Fruit fly (Drosophila melanogaster) whole organism, pupa: Measurements from ENCODE around the gene Sec5.

Experiments
- CG10348 ChIP-seq: fragments of 200-800 bp; sonication (Bioruptor generic); IDR thresholded peaks from 2 replicates; pipeline ENCODE4 v1.3.6; 2022; ENCODE audit warnings: missing biosample characterization, missing genetic modification characterization
- CG12605 ChIP-seq: fragments of 200-800 bp; sonication (Bioruptor generic); IDR thresholded peaks from 2 replicates; pipeline ENCODE4 v1.3.6; 2022; ENCODE audit warnings: missing biosample characterization, missing genetic modification characterization
- CG13204 ChIP-seq: fragments of 200-800 bp; sonication (Bioruptor generic); optimal IDR thresholded peaks from 2 replicates; lab custom pipeline; 2018; ENCODE audit warnings: missing biosample characterization, mild to moderate bottlenecking, missing genetic modification characterization, moderate library complexity
- CG14655 ChIP-seq: fragments of 200-800 bp; sonication (Bioruptor generic); optimal IDR thresholded peaks from 3 replicates; lab custom pipeline; 2017; ENCODE audit warnings: mild to moderate bottlenecking, missing biosample characterization, missing genetic modification reagents, missing genetic modification characterization
- CG15710 ChIP-seq: fragments of 200-800 bp; sonication (Bioruptor generic); optimal IDR thresholded peaks from 2 replicates; lab custom pipeline; 2018; ENCODE audit warnings: missing biosample characterization, mild to moderate bottlenecking, missing genetic modification characterization, moderate library complexity
- CG17806 ChIP-seq: fragments of 200-800 bp; sonication (Bioruptor generic); optimal IDR thresholded peaks from 2 replicates; lab custom pipeline; 2018; ENCODE audit warnings: missing biosample characterization, mild to moderate bottlenecking, missing genetic modification characterization, moderate library complexity
- CG32121 ChIP-seq: fragments of 200-800 bp; sonication (Bioruptor generic); IDR thresholded peaks from 2 replicates; pipeline ENCODE4 v1.3.6; 2022; ENCODE audit warnings: missing biosample characterization, missing genetic modification characterization
- CG34367 ChIP-seq: fragments of 200-800 bp; sonication (Bioruptor generic); optimal IDR thresholded peaks from 2 replicates; lab custom pipeline; 2018; ENCODE audit warnings: missing biosample characterization, mild to moderate bottlenecking, missing genetic modification characterization
- CG4496 ChIP-seq: fragments of 200-800 bp; sonication (Bioruptor generic); IDR thresholded peaks from 3 replicates; pipeline ENCODE4 v1.3.6; 2022; ENCODE audit warnings: missing biosample characterization, missing genetic modification characterization
- CG8159 ChIP-seq: fragments of 200-800 bp; sonication (Bioruptor generic); optimal IDR thresholded peaks from 3 replicates; lab custom pipeline; 2018; ENCODE audit warnings: missing biosample characterization, mild to moderate bottlenecking, missing genetic modification characterization, moderate library complexity
- CG8301 ChIP-seq: fragments of 200-800 bp; sonication (Bioruptor generic); optimal IDR thresholded peaks from 2 replicates; lab custom pipeline; 2018; ENCODE audit warnings: missing biosample characterization, mild to moderate bottlenecking, missing genetic modification characterization
- CG9948 ChIP-seq: fragments of 200-800 bp; sonication (Bioruptor generic); optimal IDR thresholded peaks from 2 replicates; lab custom pipeline; 2018; ENCODE audit warnings: missing biosample characterization, mild to moderate bottlenecking, missing genetic modification characterization, moderate library complexity
- D1 ChIP-seq: fragments of 200-800 bp; sonication (Bioruptor generic); optimal IDR thresholded peaks from 2 replicates; lab custom pipeline; 2018; ENCODE audit warnings: missing biosample characterization, mild to moderate bottlenecking, missing genetic modification characterization, moderate library complexity
- EcR ChIP-seq: fragments of 200-800 bp; sonication (Bioruptor generic); optimal IDR thresholded peaks from 3 replicates; lab custom pipeline; 2019; ENCODE audit warnings: missing biosample characterization, missing genetic modification characterization, mild to moderate bottlenecking, moderate library complexity, missing genetic modification reagents
- Ets98B ChIP-seq: fragments of 200-800 bp; sonication (Bioruptor generic); IDR thresholded peaks from 2 replicates; pipeline ENCODE4 v1.3.6; 2022; ENCODE audit warnings: missing biosample characterization, missing genetic modification characterization
- Pif1A ChIP-seq: fragments of 200-800 bp; sonication (Bioruptor generic); optimal IDR thresholded peaks from 3 replicates; lab custom pipeline; 2016; ENCODE audit warnings: missing biosample characterization, missing genetic modification characterization
- Pif1B ChIP-seq: fragments of 200-800 bp; sonication (Bioruptor generic); optimal IDR thresholded peaks from 3 replicates; lab custom pipeline; 2016; ENCODE audit warnings: missing biosample characterization, missing genetic modification characterization
- Snoo ChIP-seq: fragments of 200-800 bp; sonication (Bioruptor generic); optimal IDR thresholded peaks from 3 replicates; lab custom pipeline; 2017; ENCODE audit warnings: missing biosample characterization, mild to moderate bottlenecking, missing genetic modification characterization, inconsistent platforms
- fd96Ca ChIP-seq: fragments of 200-800 bp; sonication (Bioruptor generic); IDR thresholded peaks from 3 replicates; pipeline ENCODE4 v1.3.6; 2022; ENCODE audit warnings: missing biosample characterization, missing genetic modification characterization
- gl ChIP-seq: fragments of 200-800 bp; sonication (Bioruptor generic); optimal IDR thresholded peaks from 2 replicates; lab custom pipeline; 2018; ENCODE audit warnings: missing biosample characterization, mild to moderate bottlenecking, missing genetic modification characterization
- rn ChIP-seq: fragments of 200-800 bp; sonication (Bioruptor generic); IDR thresholded peaks from 2 replicates; pipeline ENCODE4 v1.3.6; 2022; ENCODE audit warnings: missing biosample characterization, missing genetic modification characterization

The Sec5 gene

DNA sequence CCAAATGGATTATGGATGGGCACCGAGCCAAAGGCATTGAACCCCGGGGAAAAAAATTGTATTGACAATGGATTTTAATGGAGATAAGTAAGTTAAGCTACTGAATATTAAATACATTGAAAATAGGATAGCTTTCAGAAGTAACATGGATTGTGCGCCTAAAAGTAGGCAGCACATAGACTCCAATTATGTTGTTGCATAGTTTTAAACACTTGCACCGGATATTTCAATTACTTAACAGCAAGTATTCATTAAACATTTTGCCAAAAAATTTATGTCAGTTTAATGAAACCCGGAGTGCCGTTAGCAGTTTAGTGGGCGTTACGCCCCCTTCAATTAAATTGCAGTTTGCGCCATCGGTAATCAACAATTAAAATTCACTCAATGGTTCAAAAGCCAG lies 19.0 kb upstream of the Sec5 start:
- TF ChIP-seq CG4496 (GFP tag; lab: Robert Waterston, UW) (no peak), Snoo (tag; lab: Kevin White, UChicago) (no peak), CG10348 (GFP tag; lab: Robert Waterston, UW) (no peak), gl (no peak), CG8301 (tag; lab: Kevin White, UChicago) (no peak), D1 (tag; lab: Kevin White, UChicago) (no peak), CG9948 (tag; lab: Kevin White, UChicago) (no peak), CG32121 (GFP tag; lab: Robert Waterston, UW) (no peak), CG17806 (tag; lab: Kevin White, UChicago) (no peak), CG13204 (no peak)

DNA sequence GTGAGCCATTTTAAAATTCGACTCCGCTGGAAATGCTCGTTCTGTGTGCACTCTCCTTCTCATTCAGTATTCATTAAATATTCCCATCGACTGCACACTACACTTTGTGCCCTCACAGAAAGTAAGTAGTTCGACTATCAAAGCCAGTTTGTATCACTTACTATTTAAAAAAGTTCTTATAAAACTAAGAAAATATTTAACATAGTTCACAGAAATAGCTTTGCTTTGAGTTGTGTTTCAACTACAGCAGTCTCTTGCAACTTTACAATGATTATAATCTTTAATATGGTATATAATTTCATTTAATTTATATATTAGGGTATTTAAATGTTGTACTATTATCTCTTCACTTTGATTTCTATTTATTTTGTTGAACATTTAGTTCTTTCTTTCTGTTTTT lies 17.6 kb upstream of the Sec5 start:
- no peak for TF ChIP-seq CG17806 (tag; lab: Kevin White, UChicago)
- peak; percentile 21 for TF ChIP-seq CG14655 (GFP tag; lab: Kevin White, UChicago)

DNA sequence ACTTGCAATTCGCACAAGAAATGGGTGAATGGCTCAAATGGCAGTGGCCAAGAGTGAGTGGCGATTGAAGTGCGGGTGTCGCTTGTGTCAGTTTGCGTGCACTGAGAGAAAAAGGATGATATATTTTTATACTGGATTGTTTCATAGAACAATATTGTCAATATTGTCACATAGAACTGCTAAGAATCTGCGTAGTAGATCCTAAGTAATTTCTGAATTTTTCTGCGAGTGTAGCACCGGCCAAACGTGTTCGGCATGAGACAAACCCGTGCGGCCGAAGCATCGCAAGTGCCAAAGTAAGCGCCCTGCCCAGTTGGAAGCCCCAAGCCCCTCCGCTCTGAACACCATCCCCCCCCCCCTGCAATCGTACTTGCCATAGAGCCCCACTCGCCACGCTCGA lies 16.8 kb upstream of the Sec5 start:
- TF ChIP-seq CG13204 = peak; percentile 25
- peak; percentile 60 for TF ChIP-seq gl
- TF ChIP-seq CG8159 (tag; lab: Kevin White, UChicago) = peak; percentile 62
- TF ChIP-seq Pif1B (GFP tag; lab: Kevin White, UChicago) = no peak
- TF ChIP-seq D1 (tag; lab: Kevin White, UChicago) = no peak
- no peak for TF ChIP-seq Snoo (tag; lab: Kevin White, UChicago)
- TF ChIP-seq CG14655 (GFP tag; lab: Kevin White, UChicago) = peak; percentile 80
- no peak for TF ChIP-seq CG34367 (tag; lab: Kevin White, UChicago)
- peak; percentile 82 for TF ChIP-seq CG12605 (GFP tag; lab: Robert Waterston, UW)
- no peak for TF ChIP-seq Pif1A
- peak; percentile 90 for TF ChIP-seq CG4496 (GFP tag; lab: Robert Waterston, UW)
- TF ChIP-seq CG10348 (GFP tag; lab: Robert Waterston, UW) = peak; percentile 24; the same call in 1 of the 2 replicates
- peak; percentile 76 for TF ChIP-seq CG8301 (tag; lab: Kevin White, UChicago)
- peak; percentile 83 for TF ChIP-seq rn (GFP tag; lab: Robert Waterston, UW)
- TF ChIP-seq CG15710 (tag; lab: Kevin White, UChicago) = peak; percentile 60
- peak; percentile 63 for TF ChIP-seq CG17806 (tag; lab: Kevin White, UChicago)
- peak; percentile 93 for TF ChIP-seq fd96Ca (GFP tag; lab: Robert Waterston, UW)
- peak; percentile 92 for TF ChIP-seq Ets98B (GFP tag; lab: Robert Waterston, UW)
- peak; percentile 92 for TF ChIP-seq CG32121 (GFP tag; lab: Robert Waterston, UW)
- TF ChIP-seq EcR (GFP tag; lab: Kevin White, UChicago) = no peak
- peak; percentile 52 for TF ChIP-seq CG9948 (tag; lab: Kevin White, UChicago)

DNA sequence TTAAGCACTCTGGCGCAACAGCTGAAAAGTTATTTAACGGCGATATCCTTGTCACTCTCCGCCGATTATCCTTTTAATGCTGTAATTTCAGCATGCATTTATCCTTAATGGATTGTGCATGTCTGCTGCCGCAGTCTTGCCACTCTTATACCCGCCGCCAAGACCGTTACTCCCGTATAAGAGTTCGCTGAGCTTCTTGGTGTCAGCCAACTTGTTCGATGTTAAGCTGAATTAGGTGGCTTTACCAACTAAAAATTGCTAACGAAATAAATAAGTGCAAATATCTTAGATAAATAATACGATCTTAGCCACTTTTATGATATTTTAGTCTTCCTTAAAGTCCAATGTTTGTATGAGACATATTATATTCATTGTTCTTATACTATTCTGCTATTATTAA lies 15.9 kb upstream of the Sec5 start:
- TF ChIP-seq gl (no peak), rn (GFP tag; lab: Robert Waterston, UW) (no peak), Pif1A (no peak), CG14655 (GFP tag; lab: Kevin White, UChicago) (no peak), Snoo (tag; lab: Kevin White, UChicago) (no peak), Pif1B (GFP tag; lab: Kevin White, UChicago) (no peak), fd96Ca (GFP tag; lab: Robert Waterston, UW) (no peak), CG10348 (GFP tag; lab: Robert Waterston, UW) (no peak), CG15710 (tag; lab: Kevin White, UChicago) (no peak), CG4496 (GFP tag; lab: Robert Waterston, UW) (no peak)

DNA sequence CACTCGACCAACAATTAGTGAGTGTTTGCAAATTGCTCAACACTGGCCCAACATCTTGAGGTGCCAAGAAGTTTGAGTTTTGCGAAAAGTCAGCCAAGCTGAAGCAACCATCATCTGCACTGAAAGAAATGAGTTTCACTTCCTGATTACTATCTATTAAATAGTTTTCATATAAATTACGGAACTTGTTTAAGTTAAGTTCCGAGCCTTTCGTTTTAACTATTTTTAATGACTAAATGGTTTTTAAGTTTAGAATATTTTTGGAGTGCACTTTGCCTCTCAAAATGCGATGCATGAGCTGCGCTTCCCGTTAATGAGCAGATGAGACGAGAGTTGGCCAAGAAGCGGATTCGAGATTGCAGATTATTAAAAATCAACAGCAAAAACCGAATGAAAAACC lies 15.4 kb upstream of the Sec5 start:
- TF ChIP-seq CG12605 (GFP tag; lab: Robert Waterston, UW) (peak; percentile 21; the same call in 1 of the 2 replicates), CG8301 (tag; lab: Kevin White, UChicago) (peak; percentile 59), CG9948 (tag; lab: Kevin White, UChicago) (peak; percentile 8), EcR (GFP tag; lab: Kevin White, UChicago) (no peak), Snoo (tag; lab: Kevin White, UChicago) (no peak), CG34367 (tag; lab: Kevin White, UChicago) (no peak), CG15710 (tag; lab: Kevin White, UChicago) (no peak), Pif1A (peak; percentile 8), CG13204 (no peak), Ets98B (GFP tag; lab: Robert Waterston, UW) (peak; percentile 56), gl (no peak), D1 (tag; lab: Kevin White, UChicago) (no peak), Pif1B (GFP tag; lab: Kevin White, UChicago) (no peak), fd96Ca (GFP tag; lab: Robert Waterston, UW) (no peak; the same call in 2 of the 3 replicates), CG10348 (GFP tag; lab: Robert Waterston, UW) (no peak), CG32121 (GFP tag; lab: Robert Waterston, UW) (peak; percentile 63), rn (GFP tag; lab: Robert Waterston, UW) (no peak), CG8159 (tag; lab: Kevin White, UChicago) (no peak), CG17806 (tag; lab: Kevin White, UChicago) (peak; percentile 23), CG4496 (GFP tag; lab: Robert Waterston, UW) (peak; percentile 63; the same call in 2 of the 3 replicates), CG14655 (GFP tag; lab: Kevin White, UChicago) (peak; percentile 58)

DNA sequence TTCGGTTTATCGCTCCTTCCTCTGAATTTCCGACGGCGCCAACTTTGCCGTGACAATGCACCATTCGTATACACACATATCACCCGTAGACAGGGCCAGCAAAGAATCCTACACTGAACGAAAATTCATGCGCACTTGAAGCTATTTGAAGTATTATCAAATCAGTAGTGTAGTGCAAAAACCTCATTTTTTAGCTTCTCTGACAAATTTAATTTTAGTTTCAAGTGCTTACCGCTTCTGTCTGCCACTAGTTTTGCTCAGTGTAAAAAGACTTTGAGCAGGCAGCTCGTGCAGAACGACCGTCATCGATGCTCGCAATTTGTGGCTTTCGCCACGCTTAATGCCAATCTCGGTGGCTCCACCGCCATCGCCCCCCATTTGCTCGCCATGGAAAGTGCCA lies 12.3 kb upstream of the Sec5 start:
- peak; percentile 69 for TF ChIP-seq CG34367 (tag; lab: Kevin White, UChicago)
- TF ChIP-seq CG15710 (tag; lab: Kevin White, UChicago) = peak; percentile 70
- TF ChIP-seq CG14655 (GFP tag; lab: Kevin White, UChicago) = no peak
- TF ChIP-seq Ets98B (GFP tag; lab: Robert Waterston, UW) = peak; percentile 88
- TF ChIP-seq CG8159 (tag; lab: Kevin White, UChicago) = no peak
- TF ChIP-seq CG17806 (tag; lab: Kevin White, UChicago) = peak; percentile 73
- TF ChIP-seq CG8301 (tag; lab: Kevin White, UChicago) = peak; percentile 84
- peak; percentile 27; the same call in 1 of the 2 replicates for TF ChIP-seq CG10348 (GFP tag; lab: Robert Waterston, UW)
- TF ChIP-seq Snoo (tag; lab: Kevin White, UChicago) = peak; percentile 43
- no peak for TF ChIP-seq CG13204
- peak; percentile 88 for TF ChIP-seq CG4496 (GFP tag; lab: Robert Waterston, UW)
- peak; percentile 11 for TF ChIP-seq D1 (tag; lab: Kevin White, UChicago)
- peak; percentile 45 for TF ChIP-seq gl
- peak; percentile 89 for TF ChIP-seq fd96Ca (GFP tag; lab: Robert Waterston, UW)
- TF ChIP-seq Pif1A = no peak
- TF ChIP-seq rn (GFP tag; lab: Robert Waterston, UW) = peak; percentile 73
- TF ChIP-seq CG32121 (GFP tag; lab: Robert Waterston, UW) = peak; percentile 79
- peak; percentile 71 for TF ChIP-seq CG9948 (tag; lab: Kevin White, UChicago)
- no peak for TF ChIP-seq EcR (GFP tag; lab: Kevin White, UChicago)
- TF ChIP-seq Pif1B (GFP tag; lab: Kevin White, UChicago) = no peak
- peak; percentile 80 for TF ChIP-seq CG12605 (GFP tag; lab: Robert Waterston, UW)
